Worm (Caenorhabditis elegans) whole organism, L4 larva: Measurements from ENCODE around the gene kin-24.

Experiments used
- D1046.2 ChIP-seq: fragments of 200-800 bp; sonication (Bioruptor generic); IDR thresholded peaks from 2 replicates; pipeline ENCODE4 v1.3.6; 2022; ENCODE audit warnings: missing genetic modification characterization, missing compliant biosample characterization
- F10B5.3 ChIP-seq: sonication (generic microtip); optimal IDR thresholded peaks from 2 replicates; lab custom pipeline; 2016; ENCODE audit warnings: mild to moderate bottlenecking, missing genetic modification characterization, missing compliant biosample characterization
- F26F4.8 ChIP-seq: fragments of 200-800 bp; sonication (Bioruptor generic); conservative IDR thresholded peaks from 2 replicates; pipeline ENCODE4 v1.3.6; 2022; ENCODE audit warnings: missing genetic modification characterization, missing compliant biosample characterization
- F37D6.2 ChIP-seq: sonication (generic microtip); optimal IDR thresholded peaks from 2 replicates; lab custom pipeline; 2016; ENCODE audit warnings: mild to moderate bottlenecking, missing genetic modification characterization, missing compliant biosample characterization
- F44E2.7 ChIP-seq: fragments of 200-800 bp; sonication (Bioruptor generic); IDR thresholded peaks from 2 replicates; pipeline ENCODE4 v2.1.2; 2022; ENCODE audit warnings: missing genetic modification characterization, missing compliant biosample characterization
- F49E8.2 ChIP-seq: sonication (generic microtip); optimal IDR thresholded peaks from 2 replicates; lab custom pipeline; 2016; ENCODE audit warnings: missing compliant biosample characterization, mild to moderate bottlenecking, missing genetic modification characterization, borderline replicate concordance
- T20F7.1 ChIP-seq: fragments of 200-800 bp; sonication (Bioruptor generic); optimal IDR thresholded peaks from 2 replicates; lab custom pipeline; 2018; ENCODE audit warnings: mild to moderate bottlenecking, missing genetic modification characterization, missing compliant biosample characterization
- Y105C5A.15 ChIP-seq: fragments of 200-800 bp; sonication (Bioruptor generic); IDR thresholded peaks from 2 replicates; pipeline ENCODE4 v1.3.6; 2022; ENCODE audit warnings: missing genetic modification characterization, missing compliant biosample characterization
- Y48G9A.11 ChIP-seq: fragments of 200-800 bp; sonication (Bioruptor generic); IDR thresholded peaks from 2 replicates; pipeline ENCODE4 v1.3.6; 2022; ENCODE audit warnings: missing genetic modification reagents, missing genetic modification characterization, missing compliant biosample characterization
- aly-2 ChIP-seq: sonication (generic microtip); optimal IDR thresholded peaks from 2 replicates; lab custom pipeline; 2018; ENCODE audit warnings: missing biosample characterization, missing genetic modification characterization
- ceh-62 ChIP-seq: sonication (generic microtip); optimal IDR thresholded peaks from 2 replicates; lab custom pipeline; 2017; ENCODE audit warnings: missing biosample characterization, missing genetic modification characterization
- daf-12 ChIP-seq: fragments of 150-350 bp; optimal IDR thresholded peaks from 2 replicates; lab custom pipeline; 2014; ENCODE audit warnings: missing biosample characterization, missing genetic modification reagents, missing genetic modification characterization
- daf-16 ChIP-seq, 3 experiments: sonication (generic microtip); optimal IDR thresholded peaks; 2 replicates each; lab custom pipeline; 2016 to 2017; ENCODE audit warnings: missing genetic modification characterization in 3 of 3, missing genetic modification reagents in 3 of 3, mild to moderate bottlenecking in 2 of 3, missing compliant biosample characterization in 2 of 3, missing biosample characterization in 1 of 3, moderate library complexity in 1 of 3
- daf-8 ChIP-seq: fragments of 200-800 bp; sonication (Bioruptor generic); IDR thresholded peaks from 2 replicates; pipeline ENCODE4 v1.3.6; 2022; ENCODE audit warnings: missing genetic modification characterization, missing compliant biosample characterization
- dmd-6 ChIP-seq: fragments of 200-800 bp; sonication (Bioruptor generic); IDR thresholded peaks from 2 replicates; pipeline ENCODE4 v1.3.6; 2022; ENCODE audit warnings: missing genetic modification reagents, missing genetic modification characterization, missing compliant biosample characterization
- dmd-8 ChIP-seq: fragments of 200-800 bp; sonication (Bioruptor generic); IDR thresholded peaks from 2 replicates; pipeline ENCODE4 v1.3.6; 2022; ENCODE audit warnings: missing genetic modification characterization, missing compliant biosample characterization
- dmd-9 ChIP-seq: fragments of 200-800 bp; sonication (Bioruptor generic); IDR thresholded peaks from 2 replicates; pipeline ENCODE4 v1.3.6; 2022; ENCODE audit warnings: missing genetic modification reagents, missing genetic modification characterization, missing compliant biosample characterization
- dpl-1 ChIP-seq: fragments of 150-350 bp; optimal IDR thresholded peaks from 2 replicates; lab custom pipeline; 2014; ENCODE audit warnings: missing biosample characterization, missing genetic modification reagents, missing genetic modification characterization
- fos-1 ChIP-seq: fragments of 150-350 bp; optimal IDR thresholded peaks from 2 replicates; lab custom pipeline; 2014; ENCODE audit warnings: missing biosample characterization, missing genetic modification characterization
- hif-1 ChIP-seq, 2 experiments: sonication (generic microtip); optimal IDR thresholded peaks; 2 replicates each; lab custom pipeline; 2016 to 2017; ENCODE audit warnings: missing compliant biosample characterization in 2 of 2, missing genetic modification characterization in 2 of 2, missing genetic modification reagents in 2 of 2, missing genotype in 2 of 2, mild to moderate bottlenecking in 1 of 2
- hlh-30 ChIP-seq: sonication (generic microtip); optimal IDR thresholded peaks from 2 replicates; lab custom pipeline; 2017; ENCODE audit warnings: antibody characterized with exemption, mild to moderate bottlenecking, missing genetic modification characterization, missing compliant biosample characterization; ENCODE audit not compliant: insufficient read depth
- hmg-1.1 ChIP-seq: fragments of 200-800 bp; sonication (Bioruptor generic); IDR thresholded peaks from 2 replicates; pipeline ENCODE4 v1.3.6; 2022; ENCODE audit warnings: missing genetic modification reagents, missing genetic modification characterization, missing compliant biosample characterization
- lin-1 ChIP-seq: fragments of 200-800 bp; sonication (Bioruptor generic); IDR thresholded peaks from 2 replicates; pipeline ENCODE4 v1.3.6; 2022; ENCODE audit warnings: missing genetic modification reagents, missing genetic modification characterization, missing compliant biosample characterization
- lin-13 ChIP-seq: fragments of 150-350 bp; optimal IDR thresholded peaks from 2 replicates; lab custom pipeline; 2014; ENCODE audit warnings: missing biosample characterization, missing genetic modification reagents, missing genetic modification characterization
- lin-15B ChIP-seq: fragments of 150-350 bp; sonication (generic microtip); optimal IDR thresholded peaks from 3 replicates; lab custom pipeline; 2014; ENCODE audit warnings: missing biosample characterization, missing genetic modification characterization
- lin-38 ChIP-seq: fragments of 200-800 bp; sonication (Bioruptor generic); IDR thresholded peaks from 2 replicates; pipeline ENCODE4 v1.3.6; 2022; ENCODE audit warnings: missing genetic modification reagents, missing genetic modification characterization, missing compliant biosample characterization
- lir-3 ChIP-seq: sonication (generic microtip); optimal IDR thresholded peaks from 2 replicates; lab custom pipeline; 2016; ENCODE audit warnings: mild to moderate bottlenecking, missing genetic modification characterization, missing compliant biosample characterization
- mdl-1 ChIP-seq, 2 experiments: fragments of 150-350 bp in 1 of 2; sonication (generic microtip) in 1 of 2; optimal IDR thresholded peaks; 2 replicates each; lab custom pipeline; 2014 to 2017; ENCODE audit warnings: missing biosample characterization in 2 of 2, missing genetic modification characterization in 2 of 2
- mep-1 ChIP-seq: fragments of 150-350 bp; sonication (generic microtip); optimal IDR thresholded peaks from 3 replicates; lab custom pipeline; 2014; ENCODE audit warnings: missing biosample characterization, missing genetic modification characterization
- mes-2 ChIP-seq: sonication (generic microtip); optimal IDR thresholded peaks from 2 replicates; lab custom pipeline; 2016; ENCODE audit warnings: missing genotype, mild to moderate bottlenecking, missing genetic modification characterization, missing compliant biosample characterization; ENCODE audit not compliant: poor library complexity, severe bottlenecking
- mxl-3 ChIP-seq: fragments of 200-800 bp; sonication (Bioruptor generic); optimal IDR thresholded peaks from 2 replicates; lab custom pipeline; 2018; ENCODE audit warnings: mild to moderate bottlenecking, missing genetic modification characterization, missing compliant biosample characterization
- nhr-102 ChIP-seq: sonication (generic microtip); optimal IDR thresholded peaks from 2 replicates; lab custom pipeline; 2016; ENCODE audit warnings: mild to moderate bottlenecking, missing genetic modification characterization, moderate library complexity, missing compliant biosample characterization
- nhr-11 ChIP-seq: fragments of 150-350 bp; optimal IDR thresholded peaks from 2 replicates; lab custom pipeline; 2014; ENCODE audit warnings: missing biosample characterization, missing genetic modification characterization
- nhr-237 ChIP-seq: sonication (generic microtip); optimal IDR thresholded peaks from 2 replicates; lab custom pipeline; 2017; ENCODE audit warnings: missing biosample characterization, missing genetic modification characterization
- nhr-28 ChIP-seq: fragments of 150-350 bp; optimal IDR thresholded peaks from 2 replicates; lab custom pipeline; 2014; ENCODE audit warnings: missing biosample characterization, missing genetic modification characterization
- nhr-41 ChIP-seq: fragments of 200-800 bp; sonication (Bioruptor generic); IDR thresholded peaks from 2 replicates; pipeline ENCODE4 v1.3.6; 2022; ENCODE audit warnings: missing genetic modification reagents, missing genetic modification characterization, missing compliant biosample characterization
- nhr-6 ChIP-seq: fragments of 150-350 bp; optimal IDR thresholded peaks from 2 replicates; lab custom pipeline; 2014; ENCODE audit warnings: missing biosample characterization, missing genetic modification characterization
- nhr-76 ChIP-seq: fragments of 150-350 bp; optimal IDR thresholded peaks from 2 replicates; lab custom pipeline; 2014; ENCODE audit warnings: missing biosample characterization, missing genetic modification characterization
- nhr-77 ChIP-seq: fragments of 150-350 bp; optimal IDR thresholded peaks from 2 replicates; lab custom pipeline; 2014; ENCODE audit warnings: missing biosample characterization, missing genetic modification characterization
- saeg-2 ChIP-seq: fragments of 200-800 bp; sonication (Bioruptor generic); IDR thresholded peaks from 2 replicates; pipeline ENCODE4 v1.3.6; 2022; ENCODE audit warnings: missing genetic modification reagents, missing genetic modification characterization, missing compliant biosample characterization
- snpc-1.2 ChIP-seq: fragments of 200-800 bp; sonication (Bioruptor generic); IDR thresholded peaks from 2 replicates; pipeline ENCODE4 v1.3.6; 2022; ENCODE audit warnings: missing genetic modification reagents, missing genetic modification characterization, missing compliant biosample characterization
- snpc-4 ChIP-seq: fragments of 150-350 bp; optimal IDR thresholded peaks from 2 replicates; lab custom pipeline; 2014; ENCODE audit warnings: missing biosample characterization, missing genetic modification characterization
- spr-3 ChIP-seq: fragments of 200-800 bp; sonication (Bioruptor generic); optimal IDR thresholded peaks from 2 replicates; lab custom pipeline; 2018; ENCODE audit warnings: mild to moderate bottlenecking, missing genetic modification characterization, missing compliant biosample characterization
- unc-130 ChIP-seq: sonication (generic microtip); optimal IDR thresholded peaks from 2 replicates; lab custom pipeline; 2016; ENCODE audit warnings: missing genetic modification reagents, missing genetic modification characterization, missing compliant biosample characterization
- unc-39 ChIP-seq: sonication (generic microtip); optimal IDR thresholded peaks from 2 replicates; lab custom pipeline; 2017; ENCODE audit warnings: missing biosample characterization, missing genetic modification characterization
- ztf-7 ChIP-seq: fragments of 150-350 bp; optimal IDR thresholded peaks from 2 replicates; lab custom pipeline; 2014; ENCODE audit warnings: missing biosample characterization, missing genetic modification characterization

Gene kin-24

ce11 chrIV:9840984-9841590 is at the start of gene kin-24, which contains the start of gene msp-56:
TSS of gene kin-24 (minus strand) at chrIV:9841084.
TSS of gene msp-56 (plus strand) at chrIV:9841540.
- TF ChIP-seq dmd-8 (GFP tag; lab: Robert Waterston, UW) = 0 out of 2 replicates have a peak, but pooled peaks have one; percentile 35
- no peak for TF ChIP-seq F26F4.8 (GFP tag; lab: Robert Waterston, UW)

ce11 chrIV:9889857-9890256 is 49.0 kb upstream of the kin-24 start, which contains the start of gene ttbk-3:
TSS of gene ttbk-3 (minus strand) at chrIV:9889957.
- TF ChIP-seq daf-8 (GFP tag; lab: Robert Waterston, UW) (no peak), saeg-2 (GFP tag; lab: Robert Waterston, UW) (no peak), snpc-4 (tag; lab: Kevin White, UChicago) (no peak), ztf-7 (tag; lab: Kevin White, UChicago) (no peak), lin-15B (tag; lab: Kevin White, UChicago) (no peak), F37D6.2 (no peak), lin-1 (GFP tag; lab: Robert Waterston, UW) (no peak), daf-12 (tag; lab: Kevin White, UChicago) (no peak), mdl-1 (tag; optimal IDR thresholded peaks at IDR 0.05; lab: Kevin White, UChicago) (no peak), aly-2 (tag; lab: Kevin White, UChicago) (no peak), hlh-30 (tag; lab: Kevin White, UChicago) (no peak), dmd-6 (no peak), lir-3 (tag; lab: Kevin White, UChicago) (no peak)

- TF ChIP-seq mep-1 (tag; lab: Kevin White, UChicago) = no peak
- no peak for TF ChIP-seq D1046.2 (GFP tag; lab: Robert Waterston, UW)
- no peak for TF ChIP-seq mxl-3
- TF ChIP-seq daf-16 (GFP tag; optimal IDR thresholded peaks at IDR 0.05; lab: Kevin White, UChicago) = no peak
- TF ChIP-seq daf-16 (tag; optimal IDR thresholded peaks at IDR 0.05; lab: Kevin White, UChicago) = no peak
- no peak for TF ChIP-seq F10B5.3 (tag; lab: Kevin White, UChicago)
- no peak for TF ChIP-seq fos-1
- no peak for TF ChIP-seq nhr-102
- no peak for TF ChIP-seq unc-39 (tag; lab: Kevin White, UChicago)
- no peak for TF ChIP-seq nhr-237 (tag; lab: Kevin White, UChicago)
- no peak for TF ChIP-seq hmg-1.1 (GFP tag; lab: Robert Waterston, UW)
- no peak for TF ChIP-seq dmd-9 (GFP tag; lab: Robert Waterston, UW)
- peak; percentile 64 for TF ChIP-seq unc-130 (GFP tag; lab: Kevin White, UChicago)
- TF ChIP-seq hif-1 (tag; optimal IDR thresholded peaks at IDR 0.05; lab: Kevin White, UChicago) = no peak
- no peak for TF ChIP-seq ceh-62 (tag; lab: Kevin White, UChicago)
- TF ChIP-seq lin-15B (tag; lab: Kevin White, UChicago) = no peak
- no peak for TF ChIP-seq Y48G9A.11 (GFP tag; lab: Robert Waterston, UW)
- peak; percentile 4 for TF ChIP-seq nhr-28 (tag; lab: Kevin White, UChicago)
- peak; percentile 34 for TF ChIP-seq nhr-77
- TF ChIP-seq dpl-1 (GFP tag; lab: Kevin White, UChicago) = peak; percentile 61
- TF ChIP-seq Y105C5A.15 = no peak
- no peak for TF ChIP-seq F44E2.7 (GFP tag; lab: Robert Waterston, UW)
- TF ChIP-seq lin-13 (GFP tag; lab: Kevin White, UChicago) = no peak
- TF ChIP-seq nhr-6 (tag; lab: Kevin White, UChicago) = peak; percentile 57
- TF ChIP-seq lin-38 (GFP tag; lab: Robert Waterston, UW) = peak; percentile 94
- TF ChIP-seq spr-3 (GFP tag; lab: Kevin White, UChicago) = no peak
- TF ChIP-seq nhr-41 (GFP tag; lab: Robert Waterston, UW) = no peak
- no peak for TF ChIP-seq nhr-76 (tag; lab: Kevin White, UChicago)
- TF ChIP-seq T20F7.1 (GFP tag; lab: Kevin White, UChicago) = peak; percentile 48
- no peak for TF ChIP-seq saeg-2 (GFP tag; lab: Robert Waterston, UW)
- TF ChIP-seq F49E8.2 = no peak
- TF ChIP-seq snpc-1.2 (GFP tag; lab: Robert Waterston, UW) = 0 out of 2 replicates have a peak, but pooled peaks have one; percentile 24
- peak; percentile 72 for TF ChIP-seq mes-2
- no peak for TF ChIP-seq lin-1 (GFP tag; lab: Robert Waterston, UW)
- TF ChIP-seq dmd-8 (GFP tag; lab: Robert Waterston, UW) = no peak
- TF ChIP-seq nhr-11 (tag; lab: Kevin White, UChicago) = no peak
Observed at ce11 chrIV:9884257-9884656, 43.4 kb upstream of the kin-24 start, which contains the start of the genes prp-18 and mccc-1. TSS of gene prp-18 (minus strand) at chrIV:9884383. TSS of gene mccc-1 (plus strand) at chrIV:9884570.
